Fruit fly (Drosophila melanogaster) S2 (cell line): ENCODE measurements around the gene gw.

Experiments used
- CG8478 ChIP-seq: fragments of >200 bp; optimal IDR thresholded peaks from 2 replicates; lab custom pipeline; 2018
- CTCF ChIP-seq, 2 experiments: fragments of >200 bp; optimal IDR thresholded peaks; 2 replicates each; lab custom pipeline; 2018

DNA sequence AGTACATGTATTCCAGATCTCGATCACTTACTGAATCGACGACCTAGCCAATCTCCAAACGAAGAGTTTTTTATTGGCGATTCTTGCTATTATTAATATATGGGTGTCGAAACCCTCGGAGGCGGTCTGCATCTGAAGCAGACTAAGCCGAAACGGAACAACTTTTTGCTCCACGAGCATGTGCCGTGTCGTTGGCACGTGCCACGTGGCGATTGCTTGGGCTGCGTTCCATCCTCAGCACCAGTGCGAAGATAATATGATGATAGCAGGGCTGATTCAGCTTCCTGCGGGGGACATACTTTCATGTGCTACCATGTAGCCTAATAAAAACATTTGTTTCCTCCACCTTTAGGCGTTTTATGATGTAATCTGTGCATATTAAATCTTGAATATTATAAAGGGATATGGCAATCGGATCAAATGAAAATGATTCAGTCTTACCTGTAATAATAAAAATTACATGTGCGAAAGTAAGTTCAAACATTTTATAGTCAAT, 42.4 kb upstream of the gw start:
- no peak for TF ChIP-seq CG8478 (lab: Kevin White, UChicago)
- TF ChIP-seq CTCF (optimal IDR thresholded peaks at IDR 0.05; lab: Kevin White, UChicago) = no peak
